Fruit fly (Drosophila melanogaster) Kc167 (cell line): ENCODE data around the gene ATPsynepsilonL.

Source experiments
- Sin3A ChIP-seq: fragments of >200 bp; optimal IDR thresholded peaks from 2 replicates; lab custom pipeline; 2018; ENCODE audit warnings: missing external identifiers
- h ChIP-seq: fragments of >200 bp; optimal IDR thresholded peaks from 3 replicates; lab custom pipeline; 2018; ENCODE audit warnings: missing external identifiers
- insv ChIP-seq: fragments of >200 bp; optimal IDR thresholded peaks from 3 replicates; lab custom pipeline; 2018; ENCODE audit warnings: missing external identifiers
- psq ChIP-seq: fragments of >200 bp; optimal IDR thresholded peaks from 2 replicates; lab custom pipeline; 2017; ENCODE audit warnings: missing external identifiers
- ttk ChIP-seq: sonication (Bioruptor generic); optimal IDR thresholded peaks from 2 replicates; lab custom pipeline; 2017; ENCODE audit warnings: missing external identifiers

DNA sequence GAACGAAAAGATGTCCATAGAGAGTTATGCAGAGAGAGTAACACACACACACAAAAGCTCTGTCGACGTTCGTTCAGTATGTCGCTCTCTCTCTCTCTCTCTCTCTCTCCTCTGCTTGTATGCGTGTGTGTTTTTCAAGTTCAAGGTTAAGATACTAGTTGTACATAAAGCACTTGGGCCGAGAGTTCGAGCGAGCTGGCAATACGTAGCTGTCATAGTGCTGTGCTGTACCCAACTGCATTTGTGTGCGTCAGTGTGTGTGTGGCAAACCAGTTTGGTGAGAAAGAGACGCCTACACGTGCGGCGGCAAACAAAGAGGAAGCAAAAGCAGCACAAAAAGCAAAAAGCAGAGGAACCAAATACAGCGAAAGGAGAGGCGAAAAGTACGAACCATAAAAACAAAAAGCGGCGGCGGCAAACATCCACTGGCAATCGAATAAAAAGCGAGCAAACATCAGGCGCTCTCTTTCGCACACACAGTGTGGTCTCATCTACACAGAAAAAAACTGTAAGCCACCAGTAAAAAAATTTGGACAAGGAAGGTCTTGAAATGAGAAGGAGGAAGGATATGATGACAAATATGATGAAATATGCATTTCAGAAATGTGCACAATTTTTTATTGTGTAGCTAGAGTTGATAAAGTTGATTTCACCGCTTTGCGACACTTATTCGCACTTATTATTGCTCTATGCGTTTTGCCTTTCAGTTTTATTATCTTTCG lies 34.2 kb upstream of the ATPsynepsilonL start:
- TF ChIP-seq insv (lab: Kevin White, UChicago) (no peak), ttk (lab: Kevin White, UChicago) (no peak), psq (lab: Kevin White, UChicago) (no peak), h (lab: Kevin White, UChicago) (no peak), Sin3A (lab: Kevin White, UChicago) (no peak)
